Worm (Caenorhabditis elegans) whole organism, early embryonic: ENCODE results near the gene zig-10.

ENCODE experiments used
- B0310.2 ChIP-seq: sonication (generic microtip); optimal IDR thresholded peaks from 2 replicates; lab custom pipeline; 2016; ENCODE audit warnings: mild to moderate bottlenecking, missing genetic modification characterization, missing compliant biosample characterization
- F13C5.2 ChIP-seq: sonication (generic microtip); optimal IDR thresholded peaks from 2 replicates; lab custom pipeline; 2017; ENCODE audit warnings: mild to moderate bottlenecking, missing genetic modification characterization, inconsistent platforms, missing compliant biosample characterization
- aly-1 ChIP-seq: sonication (generic microtip); optimal IDR thresholded peaks from 2 replicates; lab custom pipeline; 2016; ENCODE audit warnings: missing genetic modification characterization, missing compliant biosample characterization
- ama-1 ChIP-seq: fragments of 150-350 bp; optimal IDR thresholded peaks from 2 replicates; lab custom pipeline; 2014
- ceh-13 ChIP-seq: fragments of 200-800 bp; sonication (Bioruptor generic); optimal IDR thresholded peaks from 2 replicates; lab custom pipeline; 2018; ENCODE audit warnings: mild to moderate bottlenecking, missing genetic modification characterization, missing compliant biosample characterization
- ceh-36 ChIP-seq: sonication (generic microtip); optimal IDR thresholded peaks from 2 replicates; lab custom pipeline; 2016; ENCODE audit warnings: missing genetic modification characterization, inconsistent platforms, missing compliant biosample characterization
- ets-7 ChIP-seq: sonication (generic microtip); optimal IDR thresholded peaks from 2 replicates; lab custom pipeline; 2016; ENCODE audit warnings: missing genotype, missing genetic modification characterization, missing compliant biosample characterization
- flt-1 ChIP-seq: fragments of 200-800 bp; sonication (Bioruptor generic); IDR thresholded peaks from 2 replicates; pipeline ENCODE4 v1.3.6; 2022; ENCODE audit warnings: missing genetic modification characterization, missing compliant biosample characterization
- hmbx-1 ChIP-seq: sonication (generic microtip); optimal IDR thresholded peaks from 2 replicates; lab custom pipeline; 2016; ENCODE audit warnings: mild to moderate bottlenecking, missing genetic modification characterization, missing compliant biosample characterization
- hmg-4 ChIP-seq: fragments of 200-800 bp; sonication (Bioruptor generic); optimal IDR thresholded peaks from 2 replicates; lab custom pipeline; 2018; ENCODE audit warnings: mild to moderate bottlenecking, missing genetic modification characterization, missing compliant biosample characterization
- hnd-1 ChIP-seq: sonication (generic microtip); optimal IDR thresholded peaks from 2 replicates; lab custom pipeline; 2016; ENCODE audit warnings: missing genetic modification characterization, missing compliant biosample characterization
- pes-1 ChIP-seq: fragments of 200-800 bp; sonication (Bioruptor generic); IDR thresholded peaks from 2 replicates; pipeline ENCODE4 v1.3.6; 2022; ENCODE audit warnings: missing genetic modification reagents, missing genetic modification characterization, missing compliant biosample characterization
- scrt-1 ChIP-seq: fragments of 200-800 bp; sonication (Bioruptor generic); IDR thresholded peaks from 2 replicates; pipeline ENCODE4 v1.3.6; 2022; ENCODE audit warnings: missing genetic modification characterization, missing compliant biosample characterization
- sea-1 ChIP-seq: fragments of 200-800 bp; sonication (Bioruptor generic); conservative IDR thresholded peaks from 2 replicates; pipeline ENCODE4 v1.3.6; 2022; ENCODE audit warnings: missing genetic modification characterization, missing compliant biosample characterization
- tbx-11 ChIP-seq: fragments of 200-800 bp; sonication (Bioruptor generic); IDR thresholded peaks from 2 replicates; pipeline ENCODE4 v1.3.6; 2022; ENCODE audit warnings: missing genetic modification characterization, missing compliant biosample characterization
- tbx-37 ChIP-seq: fragments of 200-800 bp; sonication (Bioruptor generic); conservative IDR thresholded peaks from 2 replicates; pipeline ENCODE4 v1.3.6; 2022; ENCODE audit warnings: missing genetic modification reagents, missing genetic modification characterization, missing compliant biosample characterization
- tra-4 ChIP-seq: sonication (generic microtip); optimal IDR thresholded peaks from 2 replicates; lab custom pipeline; 2017; ENCODE audit warnings: missing genetic modification characterization, missing compliant biosample characterization

Gene zig-10

ce11 chrII:6398406-6398805 lies at the start of gene zig-10:
zig-10 (plus strand) TSS chrII:6398706.
- TF ChIP-seq hmg-4 (GFP tag; lab: Kevin White, UChicago) (no peak), hnd-1 (no peak), tbx-37 (GFP tag; lab: Robert Waterston, UW) (no peak), B0310.2 (tag; lab: Kevin White, UChicago) (no peak), tbx-11 (GFP tag; lab: Robert Waterston, UW) (no peak), hmbx-1 (tag; lab: Kevin White, UChicago) (no peak), tra-4 (tag; lab: Kevin White, UChicago) (no peak), ama-1 (no peak), ceh-36 (no peak), sea-1 (GFP tag; lab: Robert Waterston, UW) (no peak), F13C5.2 (no peak), ceh-13 (GFP tag; lab: Kevin White, UChicago) (no peak), flt-1 (GFP tag; lab: Robert Waterston, UW) (no peak)

ce11 chrII:6349968-6350367 lies 48.5 kb upstream of the zig-10 start:
- no peak for TF ChIP-seq F13C5.2
- no peak for TF ChIP-seq ceh-36
- no peak for TF ChIP-seq ceh-13 (GFP tag; lab: Kevin White, UChicago)
- TF ChIP-seq tbx-37 (GFP tag; lab: Robert Waterston, UW) = no peak
- no peak for TF ChIP-seq ama-1
- no peak for TF ChIP-seq flt-1 (GFP tag; lab: Robert Waterston, UW)

DNA sequence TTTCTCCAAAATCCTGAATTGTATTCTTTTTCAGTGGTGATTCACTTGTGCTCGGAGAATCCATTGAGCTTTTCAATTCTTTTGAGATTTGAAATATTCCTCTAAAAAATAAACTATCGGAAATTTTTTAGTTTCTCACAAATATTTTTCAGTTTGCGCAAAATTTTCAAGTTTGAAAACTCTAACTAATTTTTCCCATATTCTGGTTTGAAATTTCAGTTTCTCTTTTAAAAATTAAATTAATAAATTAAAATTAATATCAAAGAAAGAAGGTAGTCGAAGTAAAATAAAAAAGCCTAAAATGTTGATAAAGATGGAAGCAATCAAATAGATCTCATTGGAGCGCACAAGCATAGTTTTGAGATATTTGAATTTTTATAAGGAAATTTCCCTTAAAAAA lies 46.6 kb upstream of the zig-10 start, which contains the start of gene C32D5.10:
TSS of gene C32D5.10 (minus strand) at position 101 of the 400 bp plus-strand sequence.
- TF ChIP-seq B0310.2 (tag; lab: Kevin White, UChicago) (no peak), tbx-11 (GFP tag; lab: Robert Waterston, UW) (no peak), ceh-36 (no peak), flt-1 (GFP tag; lab: Robert Waterston, UW) (no peak), ets-7 (tag; lab: Kevin White, UChicago) (no peak), scrt-1 (GFP tag; lab: Robert Waterston, UW) (no peak), ceh-13 (GFP tag; lab: Kevin White, UChicago) (no peak), tra-4 (tag; lab: Kevin White, UChicago) (no peak), F13C5.2 (no peak), hnd-1 (no peak), aly-1 (no peak), ama-1 (no peak), hmbx-1 (tag; lab: Kevin White, UChicago) (no peak)

DNA sequence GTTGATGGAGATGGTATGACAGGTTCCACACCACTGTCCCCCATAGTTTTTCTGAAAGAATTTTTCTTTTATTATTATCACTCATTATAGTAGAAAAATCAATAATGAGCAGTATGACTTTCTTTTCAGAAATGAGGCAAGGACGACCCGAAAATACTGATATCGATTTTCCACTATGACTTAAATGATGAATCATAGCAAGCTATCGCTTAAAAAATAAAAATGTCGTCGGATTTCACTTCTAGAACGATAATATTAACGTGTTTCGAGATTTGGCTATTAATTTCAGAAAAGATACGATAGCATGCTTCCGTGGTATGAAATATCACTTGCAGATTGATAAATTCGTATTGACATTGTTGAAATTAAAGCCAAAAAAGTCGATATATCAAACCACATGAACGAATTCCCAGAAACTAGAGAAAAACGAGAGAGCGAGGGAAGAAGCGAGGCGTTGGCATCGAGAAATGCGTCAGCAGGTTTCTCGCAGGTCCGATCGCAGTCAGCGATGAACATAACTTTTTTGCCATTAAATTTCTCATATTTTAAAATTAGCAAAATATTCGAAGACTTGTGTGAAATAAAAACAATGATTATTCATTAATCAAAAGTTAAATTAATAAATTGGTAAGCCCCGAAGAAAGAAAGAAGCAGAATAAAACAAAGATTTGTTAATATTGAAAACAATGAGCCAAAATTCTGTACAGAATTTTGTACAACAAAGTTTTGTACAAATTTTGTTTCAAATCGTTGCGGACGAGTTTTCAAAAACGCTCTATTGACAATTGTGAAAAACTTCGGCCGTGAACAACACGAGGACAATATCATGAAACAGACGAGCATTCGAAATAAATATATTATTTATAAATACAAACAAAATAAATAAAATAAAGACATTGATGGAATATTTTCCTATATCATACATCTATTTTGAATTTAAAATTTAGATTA lies 42.8 kb upstream of the zig-10 start, which contains the start of gene C32D5.11:
TSS of gene C32D5.11 (minus strand) at position 51 of the 951 bp plus-strand sequence.
- 0 out of 2 replicates have a peak, but pooled peaks have one; percentile 11 for TF ChIP-seq scrt-1 (GFP tag; lab: Robert Waterston, UW)
- TF ChIP-seq hnd-1 = no peak
- TF ChIP-seq tbx-11 (GFP tag; lab: Robert Waterston, UW) = no peak
- TF ChIP-seq hmg-4 (GFP tag; lab: Kevin White, UChicago) = peak; percentile 28

DNA sequence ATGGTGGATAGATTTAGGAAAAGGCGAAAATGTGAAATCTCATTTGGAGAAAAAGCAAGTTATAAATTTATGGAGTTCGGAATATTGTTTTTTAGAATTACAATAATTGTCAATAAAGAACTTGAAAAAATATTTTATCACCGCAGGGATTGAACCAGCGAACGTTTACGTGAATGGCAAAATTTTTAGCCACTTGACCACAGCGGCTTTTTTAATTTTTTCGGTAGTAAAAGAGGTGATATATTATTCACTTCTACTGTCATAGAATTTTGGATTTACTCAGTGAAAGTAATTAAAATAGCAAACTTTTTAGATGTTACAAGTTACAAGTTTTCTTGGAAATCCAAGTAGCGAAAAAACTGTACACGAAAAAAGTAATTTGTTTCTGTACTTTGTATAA lies 40.3 kb upstream of the zig-10 start:
- TF ChIP-seq tra-4 (tag; lab: Kevin White, UChicago) (no peak), flt-1 (GFP tag; lab: Robert Waterston, UW) (no peak), B0310.2 (tag; lab: Kevin White, UChicago) (no peak), ceh-36 (no peak), aly-1 (no peak), sea-1 (GFP tag; lab: Robert Waterston, UW) (no peak), scrt-1 (GFP tag; lab: Robert Waterston, UW) (no peak), tbx-11 (GFP tag; lab: Robert Waterston, UW) (no peak), hmg-4 (GFP tag; lab: Kevin White, UChicago) (no peak), ama-1 (no peak), tbx-37 (GFP tag; lab: Robert Waterston, UW) (no peak), hmbx-1 (tag; lab: Kevin White, UChicago) (no peak), ets-7 (tag; lab: Kevin White, UChicago) (no peak), ceh-13 (GFP tag; lab: Kevin White, UChicago) (no peak), pes-1 (GFP tag; lab: Robert Waterston, UW) (no peak), hnd-1 (no peak), F13C5.2 (no peak)

DNA sequence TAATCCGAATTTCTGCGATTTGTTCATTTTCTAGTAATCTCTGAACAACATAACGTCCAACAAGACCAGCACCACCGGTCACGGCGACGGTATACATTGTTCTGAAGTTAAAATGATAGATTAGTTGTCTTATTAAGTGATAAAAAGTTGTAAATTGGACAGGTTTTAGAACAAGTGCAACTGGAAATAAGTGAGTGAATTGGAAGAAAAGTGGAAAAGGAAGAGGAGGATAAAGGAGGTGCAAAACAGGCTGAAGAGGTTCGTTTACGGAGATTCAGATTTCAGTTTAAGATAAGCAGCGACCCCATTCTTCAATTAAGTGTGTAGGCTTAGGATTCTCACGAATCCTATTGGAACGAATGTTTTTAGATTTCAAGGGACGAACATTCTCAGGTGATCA lies 39.6 kb upstream of the zig-10 start, which contains the start of gene C32D5.12:
TSS of gene C32D5.12 (minus strand) at position 101 of the 400 bp plus-strand sequence.
- TF ChIP-seq ama-1 = no peak
- no peak for TF ChIP-seq hnd-1
- no peak for TF ChIP-seq ets-7 (tag; lab: Kevin White, UChicago)
- no peak for TF ChIP-seq B0310.2 (tag; lab: Kevin White, UChicago)
- no peak for TF ChIP-seq aly-1

- TF ChIP-seq pes-1 (GFP tag; lab: Robert Waterston, UW) (no peak), F13C5.2 (peak; percentile 1)
Observed at ce11 chrII:6360822-6361221, 37.7 kb upstream of the zig-10 start, which contains the start of gene K10B2.4. K10B2.4 (minus strand) TSS chrII:6360959.
